Worm (Caenorhabditis elegans) whole organism, young adult: ENCODE measurements around the gene abcf-3.
A peak's percentile ranks its signal among the peaks of the same experiment; 100 is the strongest.

Experiments
- B0336.3 ChIP-seq: fragments of 200-800 bp; sonication (Bioruptor generic); IDR thresholded peaks from 2 replicates; pipeline ENCODE4 v1.3.6; 2022; ENCODE audit warnings: missing genetic modification characterization, missing compliant biosample characterization
- D2030.7 ChIP-seq: fragments of 200-800 bp; sonication (Bioruptor generic); IDR thresholded peaks from 2 replicates; pipeline ENCODE4 v1.3.6; 2022; ENCODE audit warnings: missing genetic modification reagents, missing genetic modification characterization, missing compliant biosample characterization
- F10E7.11 ChIP-seq: sonication (generic microtip); optimal IDR thresholded peaks from 2 replicates; lab custom pipeline; 2017; ENCODE audit warnings: mild to moderate bottlenecking, missing genetic modification characterization, moderate library complexity, missing compliant biosample characterization
- F23B12.7 ChIP-seq: sonication (generic microtip); optimal IDR thresholded peaks from 2 replicates; lab custom pipeline; 2017; ENCODE audit warnings: missing genetic modification characterization, mild to moderate bottlenecking, missing compliant biosample characterization, antibody characterized with exemption, moderate library complexity; ENCODE audit not compliant: insufficient read depth
- F33H1.4 ChIP-seq: fragments of 200-800 bp; sonication (Bioruptor generic); IDR thresholded peaks from 2 replicates; pipeline ENCODE4 v1.3.6; 2022; ENCODE audit warnings: missing genetic modification reagents, missing genetic modification characterization, missing compliant biosample characterization
- K12H6.12 ChIP-seq: fragments of 200-800 bp; sonication (Bioruptor generic); optimal IDR thresholded peaks from 2 replicates; lab custom pipeline; 2018; ENCODE audit warnings: mild to moderate bottlenecking, missing genetic modification characterization, missing compliant biosample characterization
- Y53F4B.3 ChIP-seq: fragments of 200-800 bp; sonication (Bioruptor generic); IDR thresholded peaks from 2 replicates; pipeline ENCODE4 v1.3.6; 2022; ENCODE audit warnings: missing genetic modification reagents, missing genetic modification characterization, missing compliant biosample characterization
- athp-1 ChIP-seq: sonication (generic microtip); optimal IDR thresholded peaks from 2 replicates; lab custom pipeline; 2017; ENCODE audit warnings: mild to moderate bottlenecking, missing genetic modification characterization, missing compliant biosample characterization
- attf-3 ChIP-seq: fragments of 200-800 bp; sonication (Bioruptor generic); conservative IDR thresholded peaks from 2 replicates; pipeline ENCODE4 v1.3.6; 2022; ENCODE audit warnings: missing genetic modification reagents, missing genetic modification characterization, missing compliant biosample characterization
- bed-2 ChIP-seq: fragments of 200-800 bp; sonication (Bioruptor generic); IDR thresholded peaks from 2 replicates; pipeline ENCODE4 v1.3.6; 2022; ENCODE audit warnings: missing genetic modification reagents, missing genetic modification characterization, missing compliant biosample characterization
- cebp-2 ChIP-seq: fragments of 200-800 bp; sonication (Bioruptor generic); IDR thresholded peaks from 2 replicates; pipeline ENCODE4 v1.3.6; 2022; ENCODE audit warnings: missing genetic modification characterization, missing compliant biosample characterization
- ceh-58 ChIP-seq: fragments of 200-800 bp; sonication (Bioruptor generic); IDR thresholded peaks from 2 replicates; pipeline ENCODE4 v1.3.6; 2022; ENCODE audit warnings: missing genetic modification characterization, missing compliant biosample characterization
- dox-1 ChIP-seq: fragments of 200-800 bp; sonication (Bioruptor generic); IDR thresholded peaks from 2 replicates; pipeline ENCODE4 v1.3.6; 2022; ENCODE audit warnings: missing genetic modification reagents, missing genetic modification characterization, missing compliant biosample characterization
- dpl-1 ChIP-seq: fragments of 150-350 bp; optimal IDR thresholded peaks from 2 replicates; lab custom pipeline; 2014; ENCODE audit warnings: missing biosample characterization, missing genetic modification reagents, missing genetic modification characterization
- egrh-3 ChIP-seq: fragments of 200-800 bp; sonication (Bioruptor generic); IDR thresholded peaks from 2 replicates; pipeline ENCODE4 v1.3.6; 2022; ENCODE audit warnings: missing genetic modification reagents, missing genetic modification characterization, missing compliant biosample characterization
- him-1 ChIP-seq: sonication (generic microtip); optimal IDR thresholded peaks from 2 replicates; lab custom pipeline; 2016; ENCODE audit warnings: missing genotype, missing genetic modification reagents, missing genetic modification characterization, missing compliant biosample characterization
- hmg-1.2 ChIP-seq: fragments of 200-800 bp; sonication (Bioruptor generic); IDR thresholded peaks from 2 replicates; pipeline ENCODE4 v1.3.6; 2022; ENCODE audit warnings: missing genetic modification reagents, missing genetic modification characterization, missing compliant biosample characterization
- let-526 ChIP-seq: fragments of 200-800 bp; sonication (Bioruptor generic); IDR thresholded peaks from 2 replicates; pipeline ENCODE4 v1.3.6; 2022; ENCODE audit warnings: missing genetic modification reagents, missing genetic modification characterization, missing compliant biosample characterization
- lsl-1 ChIP-seq: fragments of 200-800 bp; sonication (Bioruptor generic); optimal IDR thresholded peaks from 2 replicates; lab custom pipeline; 2018; ENCODE audit warnings: mild to moderate bottlenecking, missing genetic modification characterization, moderate library complexity, missing compliant biosample characterization
- madf-6 ChIP-seq: fragments of 200-800 bp; sonication (Bioruptor generic); IDR thresholded peaks from 2 replicates; pipeline ENCODE4 v1.3.6; 2022; ENCODE audit warnings: missing genetic modification reagents, missing genetic modification characterization, missing compliant biosample characterization
- madf-8 ChIP-seq: fragments of 200-800 bp; sonication (Bioruptor generic); conservative IDR thresholded peaks from 2 replicates; pipeline ENCODE4 v1.3.6; 2022; ENCODE audit warnings: missing genetic modification reagents, missing genetic modification characterization, missing compliant biosample characterization
- nfya-2 ChIP-seq: fragments of 200-800 bp; sonication (Bioruptor generic); IDR thresholded peaks from 2 replicates; pipeline ENCODE4 v1.3.6; 2022; ENCODE audit warnings: missing genetic modification reagents, missing genetic modification characterization, missing compliant biosample characterization
- nhr-80 ChIP-seq: sonication (generic microtip); optimal IDR thresholded peaks from 2 replicates; lab custom pipeline; 2016; ENCODE audit warnings: missing genetic modification characterization, missing compliant biosample characterization
- pha-4 ChIP-seq: fragments of 150-350 bp; sonication (generic microtip); optimal IDR thresholded peaks from 2 replicates; lab custom pipeline; 2014; ENCODE audit warnings: missing biosample characterization, missing genetic modification reagents, missing genetic modification characterization
- rcor-1 ChIP-seq: fragments of 200-800 bp; sonication (Bioruptor generic); IDR thresholded peaks from 2 replicates; pipeline ENCODE4 v1.3.6; 2022; ENCODE audit warnings: missing genetic modification reagents, missing genetic modification characterization, missing compliant biosample characterization
- rec-8 ChIP-seq, 2 experiments: sonication (generic microtip); optimal IDR thresholded peaks; 2 replicates each; lab custom pipeline; 2016; ENCODE audit warnings: mild to moderate bottlenecking in 2 of 2, missing genetic modification characterization in 2 of 2, missing genetic modification reagents in 2 of 2, missing genotype in 2 of 2, missing biosample characterization in 1 of 2, missing compliant biosample characterization in 1 of 2, moderate library complexity in 1 of 2
- repo-1 ChIP-seq: sonication (generic microtip); optimal IDR thresholded peaks from 2 replicates; lab custom pipeline; 2017; ENCODE audit warnings: mild to moderate bottlenecking, missing genetic modification characterization, missing compliant biosample characterization
- sea-2 ChIP-seq: fragments of 200-800 bp; sonication (Bioruptor generic); IDR thresholded peaks from 2 replicates; pipeline ENCODE4 v1.3.6; 2022; ENCODE audit warnings: missing genetic modification characterization, missing compliant biosample characterization
- snpc-1.1 ChIP-seq: sonication (generic microtip); optimal IDR thresholded peaks from 2 replicates; lab custom pipeline; 2017; ENCODE audit warnings: missing genetic modification characterization, mild to moderate bottlenecking, missing compliant biosample characterization, antibody characterized with exemption, moderate library complexity, missing genotype, missing genetic modification reagents; ENCODE audit not compliant: insufficient read depth
- snpc-4 ChIP-seq, 5 experiments: fragments of 150-350 bp in 1 of 5; sonication (generic microtip) in 4 of 5; optimal IDR thresholded peaks; 2 replicates each; lab custom pipeline; 2014 to 2018; ENCODE audit warnings: missing genetic modification characterization in 5 of 5, missing biosample characterization in 3 of 5, antibody characterized with exemption in 2 of 5, mild to moderate bottlenecking in 2 of 5, missing compliant biosample characterization in 2 of 5, missing genotype in 2 of 5, moderate library complexity in 2 of 5, missing genetic modification reagents in 1 of 5
- somi-1 ChIP-seq: fragments of 200-800 bp; sonication (Bioruptor generic); optimal IDR thresholded peaks from 2 replicates; lab custom pipeline; 2018; ENCODE audit warnings: mild to moderate bottlenecking, missing genetic modification characterization, missing compliant biosample characterization
- tbp1 ChIP-seq: fragments of 200-800 bp; sonication (Bioruptor generic); optimal IDR thresholded peaks from 2 replicates; lab custom pipeline; 2018; ENCODE audit warnings: mild to moderate bottlenecking, missing genetic modification characterization, missing compliant biosample characterization
- tlf-1 ChIP-seq: fragments of 200-800 bp; sonication (Bioruptor generic); optimal IDR thresholded peaks from 2 replicates; lab custom pipeline; 2018; ENCODE audit warnings: mild to moderate bottlenecking, missing genetic modification characterization, missing compliant biosample characterization
- unc-130 ChIP-seq: sonication (generic microtip); optimal IDR thresholded peaks from 2 replicates; lab custom pipeline; 2016; ENCODE audit warnings: missing genetic modification reagents, missing genetic modification characterization, missing compliant biosample characterization
- unc-62 ChIP-seq: fragments of 150-350 bp; optimal IDR thresholded peaks from 2 replicates; lab custom pipeline; 2014; ENCODE audit warnings: missing biosample characterization, missing genetic modification reagents, missing genetic modification characterization
- xnd-1 ChIP-seq: sonication (generic microtip); optimal IDR thresholded peaks from 2 replicates; lab custom pipeline; 2016; ENCODE audit warnings: missing genotype, missing genetic modification reagents, missing genetic modification characterization, missing compliant biosample characterization
- zfh-2 ChIP-seq: fragments of 200-800 bp; sonication (Bioruptor generic); conservative IDR thresholded peaks from 2 replicates; pipeline ENCODE4 v1.3.6; 2022; ENCODE audit warnings: missing genetic modification reagents, missing genetic modification characterization, missing compliant biosample characterization
- ztf-22 ChIP-seq: fragments of 200-800 bp; sonication (Bioruptor generic); optimal IDR thresholded peaks from 2 replicates; lab custom pipeline; 2018; ENCODE audit warnings: mild to moderate bottlenecking, missing genetic modification characterization, moderate library complexity, missing compliant biosample characterization
- ztf-26 ChIP-seq: sonication (generic microtip); optimal IDR thresholded peaks from 2 replicates; lab custom pipeline; 2017; ENCODE audit warnings: missing genetic modification characterization, missing compliant biosample characterization

Gene abcf-3

DNA sequence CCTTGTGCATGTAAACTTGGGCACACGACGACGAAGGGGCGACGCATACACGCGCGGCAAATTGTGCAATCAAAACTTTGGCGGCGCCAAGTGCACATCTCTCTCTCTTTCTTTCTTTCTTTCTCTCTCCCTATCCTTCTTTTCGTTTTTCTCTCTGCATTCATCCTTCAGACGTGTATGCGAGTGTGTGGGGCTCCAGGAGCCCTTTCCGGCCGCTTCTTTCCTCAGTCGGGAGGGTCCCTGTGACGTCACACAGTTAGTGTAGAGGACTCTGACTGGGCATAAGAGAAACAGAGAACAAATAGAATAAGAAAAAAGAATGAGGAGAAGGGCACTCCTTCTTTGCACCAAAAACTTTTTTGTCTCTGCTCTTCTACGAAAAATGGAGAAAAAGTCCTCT lies 35.8 kb upstream of the abcf-3 start (continued):
- no peak for TF ChIP-seq ceh-58 (GFP tag; lab: Robert Waterston, UW)
- TF ChIP-seq ztf-22: no peak
- TF ChIP-seq let-526: no peak
- no peak for TF ChIP-seq repo-1
- TF ChIP-seq athp-1 (tag; lab: Kevin White, UChicago): no peak
- no peak for TF ChIP-seq nfya-2
- TF ChIP-seq unc-62: no peak
- TF ChIP-seq sea-2 (GFP tag; lab: Robert Waterston, UW): no peak
- TF ChIP-seq, all 124 proteins: peak for 16

DNA sequence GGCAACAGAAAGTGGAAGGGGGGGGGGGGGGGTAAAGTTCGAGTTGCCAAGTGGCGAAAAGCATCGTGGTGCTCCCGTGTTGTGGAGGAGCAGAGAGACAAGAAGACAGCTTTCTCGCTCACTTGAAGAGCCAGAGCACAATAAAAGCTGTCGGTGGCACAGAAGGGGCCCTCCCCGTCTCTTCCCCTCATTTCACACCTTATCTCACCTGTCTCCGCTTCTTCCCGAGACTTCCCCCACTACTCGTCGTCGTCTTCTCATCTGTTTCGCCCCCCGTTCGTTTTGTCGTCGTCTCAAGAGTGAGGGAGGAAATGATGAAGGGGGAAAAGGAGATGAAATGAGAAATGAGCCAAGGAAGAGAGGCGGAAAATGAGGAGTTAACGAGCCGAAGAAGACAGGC lies 34.7 kb upstream of the abcf-3 start:
- TF ChIP-seq dox-1 (peak; percentile 29; the same call in 1 of the 2 replicates), egrh-3 (GFP tag; lab: Robert Waterston, UW) (peak; percentile 56; the same call in 1 of the 2 replicates), zfh-2 (GFP tag; lab: Robert Waterston, UW) (peak; percentile 90), K12H6.12 (tag; lab: Kevin White, UChicago) (no peak), somi-1 (GFP tag; lab: Kevin White, UChicago) (peak; percentile 40), attf-3 (GFP tag; lab: Robert Waterston, UW) (no peak)

DNA sequence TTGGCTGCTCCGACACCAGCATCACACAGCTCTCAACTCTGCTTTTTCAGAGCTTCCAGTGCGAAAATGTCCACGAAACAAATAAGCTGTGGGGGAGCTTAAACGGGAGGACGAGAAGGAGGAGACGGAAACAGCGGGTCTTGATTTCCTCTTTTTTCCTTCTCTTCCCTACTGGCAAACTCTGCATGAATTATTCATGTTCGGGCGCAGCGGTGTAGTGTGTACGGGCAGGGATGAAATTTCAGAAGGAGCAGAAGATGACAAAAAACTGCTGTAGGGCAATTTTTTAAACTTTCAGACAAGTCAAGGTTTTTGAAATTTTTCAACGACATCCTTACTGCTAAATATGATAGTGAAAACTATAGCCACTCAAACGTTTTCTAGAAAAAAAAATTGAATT lies 33.9 kb upstream of the abcf-3 start:
- TF ChIP-seq ztf-26 (tag; lab: Kevin White, UChicago) (no peak), zfh-2 (GFP tag; lab: Robert Waterston, UW) (peak; percentile 20; the same call in 1 of the 2 replicates)

DNA sequence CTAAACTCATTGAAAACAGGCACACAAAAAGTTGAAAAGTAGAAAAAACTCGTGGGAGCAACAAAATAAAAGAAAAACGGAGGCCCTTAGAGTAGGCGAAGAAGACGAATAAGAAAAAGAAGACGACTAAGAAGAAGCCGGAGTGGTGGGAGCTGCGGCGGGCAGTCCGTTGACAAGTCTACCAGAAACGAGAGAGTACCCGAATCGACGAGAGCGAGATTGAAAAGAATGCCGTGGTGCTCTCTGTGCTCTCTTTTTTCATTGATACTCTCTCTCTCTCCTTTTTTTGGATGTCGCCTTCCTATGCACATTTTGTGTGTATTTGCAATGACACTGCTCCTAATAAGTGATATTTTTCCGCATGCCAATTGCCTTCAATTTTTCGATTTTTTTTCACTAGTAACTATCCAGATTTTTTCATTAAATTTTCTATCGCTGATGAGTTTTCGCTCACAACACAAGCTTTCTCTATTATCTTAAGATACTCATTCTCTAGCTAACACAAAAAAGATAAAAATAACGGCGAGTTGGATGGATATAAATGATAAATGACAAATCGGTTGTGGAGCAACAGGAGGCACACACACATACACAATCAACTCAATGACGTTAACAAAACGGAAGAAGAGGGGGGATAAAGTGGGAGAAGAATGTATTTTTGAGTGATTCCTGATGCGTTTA lies 33.1 kb upstream of the abcf-3 start:
- TF ChIP-seq B0336.3 (no peak), snpc-1.1 (tag; lab: Kevin White, UChicago) (no peak), hmg-1.2 (GFP tag; lab: Robert Waterston, UW) (peak; percentile 38; the same call in 1 of the 2 replicates), zfh-2 (GFP tag; lab: Robert Waterston, UW) (peak; percentile 44; the same call in 1 of the 2 replicates), dpl-1 (GFP tag; lab: Kevin White, UChicago) (no peak), nhr-80 (tag; lab: Kevin White, UChicago) (peak; percentile 36), tbp1 (GFP tag; lab: Kevin White, UChicago) (no peak), K12H6.12 (tag; lab: Kevin White, UChicago) (peak; percentile 51)

DNA sequence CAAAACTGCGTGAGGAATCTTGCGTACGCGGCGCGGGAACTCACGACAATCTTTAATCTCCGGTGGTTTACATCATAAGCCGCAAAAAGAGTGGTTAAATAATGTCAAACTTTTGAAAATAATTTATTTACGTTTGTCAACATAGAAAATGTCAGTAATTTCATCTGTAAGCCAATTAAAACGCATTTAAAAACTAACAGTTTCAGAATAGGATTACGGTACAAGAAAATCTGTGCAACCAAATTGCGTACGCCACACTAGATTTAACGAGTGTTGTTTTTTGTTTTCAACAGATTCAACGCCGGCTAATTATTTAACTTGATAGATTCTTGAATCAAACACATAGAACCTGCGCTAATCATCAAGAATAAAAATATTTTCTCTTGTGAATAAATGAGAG lies 32.4 kb upstream of the abcf-3 start:
- no peak for TF ChIP-seq rec-8 (tag; optimal IDR thresholded peaks at IDR 0.05; lab: Kevin White, UChicago)
- TF ChIP-seq xnd-1 (tag; lab: Kevin White, UChicago): peak; percentile 83
- TF ChIP-seq D2030.7 (GFP tag; lab: Robert Waterston, UW): peak; percentile 52; the same call in 1 of the 2 replicates
- TF ChIP-seq unc-130 (GFP tag; lab: Kevin White, UChicago): no peak
- no peak for TF ChIP-seq pha-4 (tag; lab: Kevin White, UChicago)
- no peak for TF ChIP-seq cebp-2 (GFP tag; lab: Robert Waterston, UW)
- no peak for TF ChIP-seq tlf-1 (GFP tag; lab: Kevin White, UChicago)
- no peak for TF ChIP-seq rcor-1
- peak; percentile 24; the same call in 1 of the 2 replicates for TF ChIP-seq madf-8 (GFP tag; lab: Robert Waterston, UW)
- 0 out of 2 replicates have a peak, but pooled peaks have one; percentile 11 for TF ChIP-seq hmg-1.2 (GFP tag; lab: Robert Waterston, UW)
- TF ChIP-seq him-1 (tag; lab: Kevin White, UChicago): peak; percentile 29
- peak; percentile 32; the same call in 1 of the 2 replicates for TF ChIP-seq F33H1.4 (GFP tag; lab: Robert Waterston, UW)
- TF ChIP-seq madf-6: peak; percentile 73
- no peak for TF ChIP-seq F23B12.7 (tag; lab: Kevin White, UChicago)
- no peak for TF ChIP-seq snpc-4 (GFP tag; optimal IDR thresholded peaks at IDR 0.05; lab: Kevin White, UChicago)
- TF ChIP-seq snpc-4 (tag; optimal IDR thresholded peaks at IDR 0.05; lab: Kevin White, UChicago): no peak
- no peak for TF ChIP-seq ceh-58 (GFP tag; lab: Robert Waterston, UW)
- peak; percentile 92 for TF ChIP-seq athp-1 (tag; lab: Kevin White, UChicago)
- TF ChIP-seq F10E7.11 (tag; lab: Kevin White, UChicago): no peak
- TF ChIP-seq Y53F4B.3 (GFP tag; lab: Robert Waterston, UW): no peak
- no peak for TF ChIP-seq bed-2 (GFP tag; lab: Robert Waterston, UW)
- no peak for TF ChIP-seq repo-1
- peak; percentile 91 for TF ChIP-seq lsl-1
